Worm (Caenorhabditis elegans) whole organism, L3 larva: ENCODE results near the gene acr-7.

Experiments used
- ZK546.5 ChIP-seq: sonication (generic microtip); optimal IDR thresholded peaks from 2 replicates; lab custom pipeline; 2017; ENCODE audit warnings: missing biosample characterization, missing genetic modification characterization
- ama-1 ChIP-seq: fragments of 150-350 bp; optimal IDR thresholded peaks from 2 replicates; lab custom pipeline; 2018
- snpc-4 ChIP-seq: fragments of 150-350 bp; optimal IDR thresholded peaks from 2 replicates; lab custom pipeline; 2014; ENCODE audit warnings: missing biosample characterization, missing genetic modification characterization

ce11 chrII:7893648-7894047 is 44.1 kb upstream of the acr-7 start:
- TF ChIP-seq snpc-4 (tag; lab: Kevin White, UChicago) = no peak
- no peak for TF ChIP-seq ZK546.5 (tag; lab: Kevin White, UChicago)
- TF ChIP-seq ama-1 (lab: Kevin White, UChicago) = no peak
